Fruit fly (Drosophila melanogaster) whole organism, embryonic: ENCODE results near the gene MtnE.

Experiments
- Bdp1 ChIP-seq: fragments of 200-800 bp; sonication (Bioruptor generic); optimal IDR thresholded peaks from 3 replicates; lab custom pipeline; 2016; ENCODE audit warnings: missing biosample characterization, missing genetic modification characterization
- C15 ChIP-seq: fragments of 200-800 bp; sonication (Bioruptor generic); IDR thresholded peaks from 3 replicates; pipeline ENCODE4 v1.3.6; 2022; ENCODE audit warnings: missing biosample characterization, missing genetic modification characterization
- CG10147 ChIP-seq: fragments of 200-800 bp; sonication (Bioruptor generic); optimal IDR thresholded peaks from 2 replicates; lab custom pipeline; 2019; ENCODE audit warnings: missing biosample characterization, mild to moderate bottlenecking, missing genetic modification characterization, moderate library complexity
- CG1024 ChIP-seq: fragments of 200-800 bp; sonication (Bioruptor generic); IDR thresholded peaks from 2 replicates; pipeline ENCODE4 v1.3.6; 2022; ENCODE audit warnings: missing biosample characterization, missing genetic modification characterization
- CG11504 ChIP-seq: fragments of 200-800 bp; sonication (Bioruptor generic); optimal IDR thresholded peaks from 3 replicates; lab custom pipeline; 2019; ENCODE audit warnings: missing biosample characterization, mild to moderate bottlenecking, missing genetic modification characterization, moderate library complexity
- CG13296 ChIP-seq: fragments of 200-800 bp; sonication (Bioruptor generic); optimal IDR thresholded peaks from 3 replicates; lab custom pipeline; 2018; ENCODE audit warnings: missing biosample characterization, mild to moderate bottlenecking, missing genetic modification characterization
- CG13775 ChIP-seq: fragments of 200-800 bp; sonication (Bioruptor generic); optimal IDR thresholded peaks from 3 replicates; lab custom pipeline; 2017; ENCODE audit warnings: missing biosample characterization, mild to moderate bottlenecking, missing genetic modification characterization
- CG15011 ChIP-seq: fragments of 200-800 bp; sonication (Bioruptor generic); optimal IDR thresholded peaks from 3 replicates; lab custom pipeline; 2018; ENCODE audit warnings: missing biosample characterization, mild to moderate bottlenecking, missing genetic modification characterization
- CG15269 ChIP-seq: fragments of 200-800 bp; sonication (Bioruptor generic); optimal IDR thresholded peaks from 2 replicates; lab custom pipeline; 2018; ENCODE audit warnings: missing biosample characterization, mild to moderate bottlenecking, missing genetic modification characterization, moderate library complexity
- CG17328 ChIP-seq: fragments of 200-800 bp; sonication (Bioruptor generic); IDR thresholded peaks from 2 replicates; pipeline ENCODE4 v1.3.6; 2022; ENCODE audit warnings: missing biosample characterization, missing genetic modification characterization
- CG17361 ChIP-seq: fragments of 200-800 bp; sonication (Bioruptor generic); IDR thresholded peaks from 3 replicates; pipeline ENCODE4 v1.3.6; 2022; ENCODE audit warnings: missing biosample characterization, missing genetic modification characterization
- CG17612 ChIP-seq: fragments of 200-800 bp; sonication (Bioruptor generic); IDR thresholded peaks from 2 replicates; pipeline ENCODE4 v1.3.6; 2022; ENCODE audit warnings: missing biosample characterization, missing genetic modification characterization
- CG31441 ChIP-seq: fragments of 200-800 bp; sonication (Bioruptor generic); IDR thresholded peaks from 2 replicates; pipeline ENCODE4 v1.3.6; 2022; ENCODE audit warnings: missing biosample characterization, missing genetic modification characterization
- CG4282 ChIP-seq: fragments of 200-800 bp; sonication (Bioruptor generic); optimal IDR thresholded peaks from 2 replicates; lab custom pipeline; 2016; ENCODE audit warnings: missing biosample characterization, missing genetic modification characterization
- CG4328 ChIP-seq: fragments of 200-800 bp; sonication (Bioruptor generic); optimal IDR thresholded peaks from 3 replicates; lab custom pipeline; 2017; ENCODE audit warnings: missing biosample characterization, missing genetic modification reagents, missing genetic modification characterization
- CG6813 ChIP-seq: fragments of 200-800 bp; sonication (Bioruptor generic); optimal IDR thresholded peaks from 2 replicates; lab custom pipeline; 2017; ENCODE audit warnings: missing biosample characterization, missing genetic modification characterization, mild to moderate bottlenecking, moderate library complexity, missing genetic modification reagents
- CG7556 ChIP-seq: fragments of 200-800 bp; sonication (Bioruptor generic); optimal IDR thresholded peaks from 2 replicates; lab custom pipeline; 2017; ENCODE audit warnings: missing biosample characterization, mild to moderate bottlenecking, missing genetic modification characterization
- CG8388 ChIP-seq: fragments of 200-800 bp; sonication (Bioruptor generic); optimal IDR thresholded peaks from 2 replicates; lab custom pipeline; 2019; ENCODE audit warnings: missing biosample characterization, mild to moderate bottlenecking, missing genetic modification characterization, moderate library complexity
- CG8924 ChIP-seq: fragments of 200-800 bp; optimal IDR thresholded peaks from 3 replicates; lab custom pipeline; 2019; ENCODE audit warnings: missing biosample characterization, mild to moderate bottlenecking, missing genetic modification characterization, moderate library complexity
- CoRest ChIP-seq: fragments of 200-800 bp; sonication (Bioruptor generic); optimal IDR thresholded peaks from 3 replicates; lab custom pipeline; 2018; ENCODE audit warnings: missing biosample characterization, mild to moderate bottlenecking, missing genetic modification characterization, moderate library complexity
- D ChIP-seq, 2 experiments: fragments of 200-800 bp in 1 of 2; fragments of >200 bp in 1 of 2; sonication (Bioruptor generic) in 1 of 2; optimal IDR thresholded peaks; 2 replicates in 1 of 2; 3 replicates in 1 of 2; lab custom pipeline; 2017; ENCODE audit warnings: mild to moderate bottlenecking in 1 of 2, missing biosample characterization in 1 of 2, missing genetic modification characterization in 1 of 2, missing genetic modification reagents in 1 of 2
- Doc3 ChIP-seq: fragments of 200-800 bp; sonication (Bioruptor generic); IDR thresholded peaks from 3 replicates; pipeline ENCODE4 v1.3.6; 2022; ENCODE audit warnings: missing biosample characterization, missing genetic modification characterization; ENCODE audit not compliant: partially characterized antibody
- Hmr ChIP-seq: fragments of 200-800 bp; sonication (Bioruptor generic); optimal IDR thresholded peaks from 3 replicates; lab custom pipeline; 2017; ENCODE audit warnings: mild to moderate bottlenecking, missing biosample characterization, missing genetic modification reagents, missing genetic modification characterization
- Hmx ChIP-seq: fragments of 200-800 bp; sonication (Bioruptor generic); optimal IDR thresholded peaks from 2 replicates; lab custom pipeline; 2016; ENCODE audit warnings: missing biosample characterization, missing genetic modification characterization
- NfI ChIP-seq: fragments of 200-800 bp; sonication (Bioruptor generic); optimal IDR thresholded peaks from 3 replicates; lab custom pipeline; 2018; ENCODE audit warnings: missing biosample characterization, mild to moderate bottlenecking, missing genetic modification characterization, moderate library complexity
- Sin3A ChIP-seq: fragments of >200 bp; optimal IDR thresholded peaks from 2 replicates; lab custom pipeline; 2018
- Spps ChIP-seq: fragments of 200-800 bp; sonication (Bioruptor generic); optimal IDR thresholded peaks from 2 replicates; lab custom pipeline; 2018; ENCODE audit warnings: missing biosample characterization, mild to moderate bottlenecking, missing genetic modification characterization
- Tbp ChIP-seq: fragments of >200 bp; optimal IDR thresholded peaks from 2 replicates; lab custom pipeline; 2018; ENCODE audit warnings: missing biosample characterization, missing genetic modification characterization
- Xrp1 ChIP-seq: fragments of 200-800 bp; sonication (Bioruptor generic); IDR thresholded peaks from 2 replicates; pipeline ENCODE4 v1.3.6; 2022; ENCODE audit warnings: missing biosample characterization, missing genetic modification characterization
- bab2 ChIP-seq: fragments of 200-800 bp; sonication (Bioruptor generic); optimal IDR thresholded peaks from 2 replicates; lab custom pipeline; 2016; ENCODE audit warnings: missing biosample characterization, missing genetic modification characterization
- cas ChIP-seq: fragments of 200-800 bp; sonication (Bioruptor generic); IDR thresholded peaks from 2 replicates; pipeline ENCODE4 v1.3.6; 2022; ENCODE audit warnings: missing biosample characterization, missing genetic modification characterization
- disco-r ChIP-seq: fragments of 200-800 bp; sonication (Bioruptor generic); optimal IDR thresholded peaks from 2 replicates; lab custom pipeline; 2016; ENCODE audit warnings: missing biosample characterization, missing genetic modification characterization
- ems ChIP-seq: fragments of 200-800 bp; sonication (Bioruptor generic); optimal IDR thresholded peaks from 3 replicates; lab custom pipeline; 2016; ENCODE audit warnings: missing biosample characterization, missing genetic modification characterization
- ewg ChIP-seq: fragments of 200-800 bp; sonication (Bioruptor generic); optimal IDR thresholded peaks from 3 replicates; lab custom pipeline; 2017; ENCODE audit warnings: mild to moderate bottlenecking, missing biosample characterization, missing genetic modification reagents, missing genetic modification characterization
- eyg ChIP-seq: fragments of 200-800 bp; sonication (Bioruptor generic); optimal IDR thresholded peaks from 3 replicates; lab custom pipeline; 2016; ENCODE audit warnings: missing biosample characterization, missing genetic modification characterization
- fd96Cb ChIP-seq: fragments of 200-800 bp; sonication (Bioruptor generic); optimal IDR thresholded peaks from 2 replicates; lab custom pipeline; 2018; ENCODE audit warnings: missing biosample characterization, mild to moderate bottlenecking, missing genetic modification characterization, moderate library complexity
- gsb ChIP-seq: fragments of 200-800 bp; sonication (Bioruptor generic); IDR thresholded peaks from 2 replicates; pipeline ENCODE4 v1.3.6; 2022; ENCODE audit warnings: missing biosample characterization, missing genetic modification characterization
- her ChIP-seq: fragments of 200-800 bp; sonication (Bioruptor generic); optimal IDR thresholded peaks from 2 replicates; lab custom pipeline; 2016; ENCODE audit warnings: missing biosample characterization, missing genetic modification characterization
- jing ChIP-seq: fragments of 200-800 bp; sonication (Bioruptor generic); optimal IDR thresholded peaks from 2 replicates; lab custom pipeline; 2018; ENCODE audit warnings: missing biosample characterization, mild to moderate bottlenecking, missing genetic modification characterization
- klu ChIP-seq: fragments of 200-800 bp; sonication (Bioruptor generic); IDR thresholded peaks from 2 replicates; pipeline ENCODE4 v1.3.6; 2022; ENCODE audit warnings: missing biosample characterization, missing genetic modification characterization
- pita ChIP-seq: fragments of 200-800 bp; sonication (Bioruptor generic); optimal IDR thresholded peaks from 2 replicates; lab custom pipeline; 2017; ENCODE audit warnings: missing biosample characterization, mild to moderate bottlenecking, missing genetic modification characterization
- prd ChIP-seq, 3 experiments: fragments of >200 bp in 2 of 3; fragments of 200-800 bp in 1 of 3; sonication (Bioruptor generic) in 1 of 3; optimal IDR thresholded peaks in 2 of 3; IDR thresholded peaks in 1 of 3; 2 replicates in 2 of 3; 3 replicates in 1 of 3; pipeline versions ENCODE4 v1.3.6 to Lab custom; 2017 to 2022; ENCODE audit warnings: missing biosample characterization in 1 of 3, missing genetic modification characterization in 1 of 3
- pzg ChIP-seq: fragments of 200-800 bp; sonication (Bioruptor generic); optimal IDR thresholded peaks from 3 replicates; lab custom pipeline; 2018; ENCODE audit warnings: missing biosample characterization, mild to moderate bottlenecking, missing genetic modification characterization, moderate library complexity
- ranshi ChIP-seq: fragments of 200-800 bp; sonication (Bioruptor generic); IDR thresholded peaks from 2 replicates; pipeline ENCODE4 v1.3.6; 2022; ENCODE audit warnings: missing biosample characterization, missing genetic modification characterization
- repo ChIP-seq: fragments of 200-800 bp; sonication (Bioruptor generic); optimal IDR thresholded peaks from 2 replicates; lab custom pipeline; 2016; ENCODE audit warnings: missing biosample characterization, missing genetic modification characterization
- sob ChIP-seq: fragments of 200-800 bp; sonication (Bioruptor generic); IDR thresholded peaks from 2 replicates; pipeline ENCODE4 v1.3.6; 2022; ENCODE audit warnings: missing biosample characterization, missing genetic modification characterization
- stc ChIP-seq: fragments of 200-800 bp; sonication (Bioruptor generic); IDR thresholded peaks from 2 replicates; pipeline ENCODE4 v1.3.6; 2022; ENCODE audit warnings: missing biosample characterization, missing genetic modification characterization
- sug ChIP-seq: fragments of 200-800 bp; optimal IDR thresholded peaks from 2 replicates; lab custom pipeline; 2019; ENCODE audit warnings: missing biosample characterization, mild to moderate bottlenecking, missing genetic modification characterization, moderate library complexity
- wor ChIP-seq: fragments of 200-800 bp; sonication (Bioruptor generic); IDR thresholded peaks from 2 replicates; pipeline ENCODE4 v1.3.6; 2022; ENCODE audit warnings: missing biosample characterization, missing genetic modification characterization

The MtnE gene

dm6 chr3R:20542283-20543144, 8.0 kb upstream of the MtnE start (continued):
- TF ChIP-seq her (GFP tag; lab: Kevin White, UChicago) = no peak
- peak; percentile 42; the same call in 2 of the 3 replicates for TF ChIP-seq CG17361 (GFP tag; lab: Robert Waterston, UW)
- peak; percentile 21 for TF ChIP-seq disco-r
- no peak for TF ChIP-seq Doc3 (GFP tag; lab: Robert Waterston, UW)
- TF ChIP-seq CG15269 (tag; lab: Kevin White, UChicago) = no peak
- no peak for TF ChIP-seq CG13775 (GFP tag; lab: Kevin White, UChicago)
- no peak for TF ChIP-seq CG4282 (GFP tag; lab: Kevin White, UChicago)
- TF ChIP-seq pita (GFP tag; lab: Kevin White, UChicago) = no peak
- no peak for TF ChIP-seq ewg (GFP tag; lab: Kevin White, UChicago)
- TF ChIP-seq sug (tag; lab: Kevin White, UChicago) = peak; percentile 42
- TF ChIP-seq CG31441 = no peak; the same call in 1 of the 2 replicates
- TF ChIP-seq CoRest = peak; percentile 49
- TF ChIP-seq D (optimal IDR thresholded peaks at IDR 0.05; lab: Kevin White, UChicago) = no peak
- TF ChIP-seq D (GFP tag; optimal IDR thresholded peaks at IDR 0.05; lab: Kevin White, UChicago) = peak; percentile 58
- TF ChIP-seq ranshi = no peak
- TF ChIP-seq CG1024 (GFP tag; lab: Robert Waterston, UW) = no peak
- no peak for TF ChIP-seq NfI (GFP tag; lab: Kevin White, UChicago)
- TF ChIP-seq eyg (GFP tag; lab: Kevin White, UChicago) = no peak
- no peak for TF ChIP-seq Hmx (GFP tag; lab: Kevin White, UChicago)
- TF ChIP-seq Hmr (GFP tag; lab: Kevin White, UChicago) = peak; percentile 54
- TF ChIP-seq pzg (GFP tag; lab: Kevin White, UChicago) = no peak
- TF ChIP-seq stc (GFP tag; lab: Robert Waterston, UW) = no peak
- peak; percentile 56 for TF ChIP-seq CG7556 (GFP tag; lab: Kevin White, UChicago)
- TF ChIP-seq sob = peak; percentile 49
- TF ChIP-seq CG15011 (GFP tag; lab: Kevin White, UChicago) = peak; percentile 63
- TF ChIP-seq CG10147 (GFP tag; lab: Kevin White, UChicago) = no peak
- peak; percentile 39 for TF ChIP-seq CG8924 (tag; lab: Kevin White, UChicago)
- no peak for TF ChIP-seq Bdp1 (GFP tag; lab: Kevin White, UChicago)
- no peak for TF ChIP-seq Tbp (GFP tag; lab: Kevin White, UChicago)
- TF ChIP-seq CG17328 = no peak
- no peak for TF ChIP-seq repo (GFP tag; lab: Kevin White, UChicago)
- peak; percentile 77 for TF ChIP-seq CG6813 (GFP tag; lab: Kevin White, UChicago)
- TF ChIP-seq bab2 (GFP tag; lab: Kevin White, UChicago) = peak; percentile 51
- TF ChIP-seq Sin3A = no peak
- no peak for TF ChIP-seq wor
- TF ChIP-seq CG4328 (GFP tag; lab: Kevin White, UChicago) = peak; percentile 36
- no peak for TF ChIP-seq gsb
- TF ChIP-seq CG17612 (GFP tag; lab: Robert Waterston, UW) = no peak
- TF ChIP-seq fd96Cb (tag; lab: Kevin White, UChicago) = no peak
- TF ChIP-seq klu (GFP tag; lab: Robert Waterston, UW) = no peak
- peak; percentile 21 for TF ChIP-seq CG8388
- TF ChIP-seq ems = no peak
- TF ChIP-seq cas (GFP tag; lab: Robert Waterston, UW) = no peak
- TF ChIP-seq CG13296 (GFP tag; lab: Kevin White, UChicago) = peak; percentile 17
- no peak for TF ChIP-seq CG11504 (tag; lab: Kevin White, UChicago)
- TF ChIP-seq prd (optimal IDR thresholded peaks at IDR 0.05; lab: Kevin White, UChicago) = no peak
- TF ChIP-seq prd (GFP tag; IDR thresholded peaks at IDR 0.05; lab: Robert Waterston, UW) = no peak
- TF ChIP-seq Xrp1 (GFP tag; lab: Robert Waterston, UW) = peak; percentile 74
- peak; percentile 20 for TF ChIP-seq Spps (tag; lab: Kevin White, UChicago)
- no peak for TF ChIP-seq C15 (GFP tag; lab: Robert Waterston, UW)
- no peak for TF ChIP-seq jing (GFP tag; lab: Kevin White, UChicago)
